Worm (Caenorhabditis elegans) whole organism, L3 larva: ENCODE measurements around the gene T07H8.11.

Experiments
- aly-2 ChIP-seq: fragments of 150-350 bp; optimal IDR thresholded peaks from 2 replicates; lab custom pipeline; 2014; ENCODE audit warnings: missing biosample characterization, missing genetic modification characterization
- ama-1 ChIP-seq: fragments of 150-350 bp; optimal IDR thresholded peaks from 2 replicates; lab custom pipeline; 2018
- egl-27 ChIP-seq: sonication (generic microtip); optimal IDR thresholded peaks from 4 replicates; lab custom pipeline; 2017; ENCODE audit warnings: missing biosample characterization, missing genetic modification reagents, missing genetic modification characterization
- fos-1 ChIP-seq: fragments of 150-350 bp; optimal IDR thresholded peaks from 2 replicates; lab custom pipeline; 2014; ENCODE audit warnings: missing biosample characterization, missing genetic modification characterization
- snpc-4 ChIP-seq: fragments of 150-350 bp; optimal IDR thresholded peaks from 2 replicates; lab custom pipeline; 2014; ENCODE audit warnings: missing biosample characterization, missing genetic modification characterization
- unc-39 ChIP-seq: sonication (generic microtip); optimal IDR thresholded peaks from 4 replicates; lab custom pipeline; 2017; ENCODE audit warnings: missing biosample characterization, missing genetic modification characterization

DNA sequence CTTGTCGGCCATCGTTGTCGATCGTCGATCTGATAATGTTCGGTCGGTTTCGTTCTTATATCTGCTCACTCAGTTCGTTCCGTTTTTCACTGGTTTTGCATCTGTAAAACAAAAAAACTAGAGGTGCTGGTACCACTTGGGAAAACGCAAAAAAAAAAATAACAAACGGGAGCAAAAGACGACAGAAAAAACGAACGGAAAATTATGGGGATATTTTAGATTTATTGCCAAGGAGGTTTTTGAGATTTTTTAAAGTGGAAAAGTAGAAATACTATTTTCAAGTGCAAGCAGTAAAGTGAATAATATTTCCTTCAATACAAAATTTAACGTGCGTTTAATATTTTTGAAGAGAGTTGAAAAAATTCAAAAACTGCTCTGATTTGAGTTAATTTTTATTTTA, 22.3 kb downstream of the T07H8.11 start, which contains the start of gene unc-68:
- no peak for TF ChIP-seq egl-27
- no peak for TF ChIP-seq snpc-4 (tag; lab: Kevin White, UChicago)
- no peak for TF ChIP-seq ama-1 (lab: Kevin White, UChicago)
- TF ChIP-seq fos-1 (tag; lab: Kevin White, UChicago): no peak
- no peak for TF ChIP-seq aly-2 (tag; lab: Kevin White, UChicago)
- TF ChIP-seq unc-39: no peak
